Worm (Caenorhabditis elegans) whole organism, L3 larva: Measurements from ENCODE around the gene C07E3.3.

Experiments
- elt-1 ChIP-seq: fragments of 150-350 bp; optimal IDR thresholded peaks from 2 replicates; lab custom pipeline; 2014; ENCODE audit warnings: missing biosample characterization, missing genetic modification characterization
- elt-3 ChIP-seq, 3 experiments: fragments of 150-350 bp in 1 of 3; sonication (generic microtip) in 2 of 3; optimal IDR thresholded peaks; 2 replicates in 2 of 3; 4 replicates in 1 of 3; lab custom pipeline; 2014 to 2017; ENCODE audit warnings: missing biosample characterization in 3 of 3, missing genetic modification characterization in 3 of 3
- mdl-1 ChIP-seq: fragments of 150-350 bp; optimal IDR thresholded peaks from 2 replicates; lab custom pipeline; 2014; ENCODE audit warnings: missing biosample characterization, missing genetic modification characterization
- nfya-1 ChIP-seq: sonication (generic microtip); optimal IDR thresholded peaks from 2 replicates; lab custom pipeline; 2017; ENCODE audit warnings: missing genetic modification characterization, mild to moderate bottlenecking, missing compliant biosample characterization, antibody characterized with exemption, moderate library complexity; ENCODE audit not compliant: insufficient read depth
- nhr-11 ChIP-seq: fragments of 150-350 bp; optimal IDR thresholded peaks from 2 replicates; lab custom pipeline; 2014; ENCODE audit warnings: missing biosample characterization, missing genetic modification characterization
- nhr-237 ChIP-seq: fragments of 150-350 bp; optimal IDR thresholded peaks from 2 replicates; lab custom pipeline; 2014; ENCODE audit warnings: missing biosample characterization, missing genetic modification characterization
- nhr-25 ChIP-seq: sonication (generic microtip); optimal IDR thresholded peaks from 2 replicates; lab custom pipeline; 2017; ENCODE audit warnings: missing biosample characterization, missing genetic modification characterization
- snpc-4 ChIP-seq: fragments of 150-350 bp; optimal IDR thresholded peaks from 2 replicates; lab custom pipeline; 2014; ENCODE audit warnings: missing biosample characterization, missing genetic modification characterization
- unc-39 ChIP-seq: sonication (generic microtip); optimal IDR thresholded peaks from 4 replicates; lab custom pipeline; 2017; ENCODE audit warnings: missing biosample characterization, missing genetic modification characterization

DNA sequence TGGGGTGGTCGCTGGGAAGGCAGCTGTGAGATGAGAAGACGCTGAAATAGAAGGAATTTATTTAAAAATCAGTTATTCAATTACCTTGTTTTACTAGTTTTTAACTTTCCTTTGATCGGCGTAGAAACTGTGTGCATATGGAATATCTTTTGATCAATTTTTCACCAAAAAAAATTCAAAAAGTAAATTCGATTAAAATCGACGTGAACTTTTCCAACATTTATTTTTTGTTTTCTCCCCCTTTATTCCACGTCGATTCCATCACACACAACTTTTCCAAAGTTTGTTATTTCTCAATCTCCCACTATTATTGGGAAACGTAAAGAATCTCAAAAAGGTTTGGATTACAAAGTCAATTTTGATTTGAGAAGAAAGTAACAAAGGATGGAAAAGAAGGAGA is 3.2 kb upstream of the C07E3.3 start, which contains the start of gene C07E3.4:
- TF ChIP-seq nhr-11 (no peak), snpc-4 (tag; lab: Kevin White, UChicago) (no peak), mdl-1 (tag; lab: Kevin White, UChicago) (no peak), elt-1 (no peak), nhr-237 (tag; lab: Kevin White, UChicago) (no peak), unc-39 (tag; lab: Kevin White, UChicago) (no peak), nfya-1 (tag; lab: Kevin White, UChicago) (no peak), elt-3 (tag; optimal IDR thresholded peaks at IDR 0.05; lab: Kevin White, UChicago) (no peak), nhr-25 (tag; lab: Kevin White, UChicago) (no peak)
